Worm (Caenorhabditis elegans): Measurements from ENCODE around the gene C17C3.11.

- TF ChIP-seq nfya-1 (tag; optimal IDR thresholded peaks at IDR 0.05; ENCODE audit: borderline replicate concordance, insufficient read depth) (no peak), Y79H2A.3 (GFP tag; conservative IDR thresholded peaks at IDR 0.05) (no peak), zfh-2 (GFP tag; conservative IDR thresholded peaks at IDR 0.05) (no peak), snpc-4 (GFP tag; optimal IDR thresholded peaks at IDR 0.05) (no peak), snpc-4 (tag; optimal IDR thresholded peaks at IDR 0.05) (no peak), lin-35 (GFP tag; optimal IDR thresholded peaks at IDR 0.05) (no peak), F39B2.1 (GFP tag; IDR thresholded peaks at IDR 0.05) (no peak), F33H1.4 (GFP tag; IDR thresholded peaks at IDR 0.05) (no peak), madf-6 (GFP tag; IDR thresholded peaks at IDR 0.05) (no peak), rcor-1 (GFP tag; IDR thresholded peaks at IDR 0.05) (no peak), lin-26 (GFP tag; IDR thresholded peaks at IDR 0.05) (no peak), hmg-20 (GFP tag; IDR thresholded peaks at IDR 0.05) (no peak), nhr-80 (tag; optimal IDR thresholded peaks at IDR 0.05) (peak; percentile 2)
Measured at ce11 chrII:5553531-5553930, 15.9 kb downstream of the C17C3.11 start.

Data from whole organism, young adult.